Fruit fly (Drosophila melanogaster) whole organism, embryonic: ENCODE results near the gene CG33664.

Source experiments
- Antp ChIP-seq: fragments of 200-800 bp; sonication (Bioruptor generic); optimal IDR thresholded peaks from 3 replicates; lab custom pipeline; 2016; ENCODE audit warnings: missing biosample characterization, missing genetic modification characterization
- Atf-2 ChIP-seq: fragments of 200-800 bp; sonication (Bioruptor generic); optimal IDR thresholded peaks from 2 replicates; lab custom pipeline; 2016; ENCODE audit warnings: missing biosample characterization, missing genetic modification characterization
- B-H1 ChIP-seq: fragments of 200-800 bp; sonication (Bioruptor generic); IDR thresholded peaks from 3 replicates; pipeline ENCODE4 v1.3.6; 2022; ENCODE audit warnings: missing biosample characterization, missing genetic modification characterization
- BEAF-32 ChIP-seq: fragments of 200-800 bp; sonication (Bioruptor generic); optimal IDR thresholded peaks from 3 replicates; lab custom pipeline; 2017; ENCODE audit warnings: missing biosample characterization, missing genetic modification characterization, mild to moderate bottlenecking, moderate library complexity, missing genetic modification reagents
- Bteb2 ChIP-seq: fragments of 200-800 bp; sonication (Bioruptor generic); optimal IDR thresholded peaks from 2 replicates; lab custom pipeline; 2016; ENCODE audit warnings: missing biosample characterization, missing genetic modification characterization
- CG10274 ChIP-seq: fragments of 200-800 bp; sonication (Bioruptor generic); optimal IDR thresholded peaks from 3 replicates; lab custom pipeline; 2017; ENCODE audit warnings: missing biosample characterization, mild to moderate bottlenecking, missing genetic modification characterization
- CG11504 ChIP-seq: fragments of 200-800 bp; sonication (Bioruptor generic); optimal IDR thresholded peaks from 3 replicates; lab custom pipeline; 2019; ENCODE audit warnings: missing biosample characterization, mild to moderate bottlenecking, missing genetic modification characterization, moderate library complexity
- CG11695 ChIP-seq: fragments of 200-800 bp; sonication (Bioruptor generic); IDR thresholded peaks from 3 replicates; pipeline ENCODE4 v1.3.6; 2022; ENCODE audit warnings: missing biosample characterization, missing genetic modification characterization
- CG12155 ChIP-seq: fragments of 200-800 bp; sonication (Bioruptor generic); optimal IDR thresholded peaks from 3 replicates; lab custom pipeline; 2016; ENCODE audit warnings: missing biosample characterization, missing genetic modification characterization
- CG12391 ChIP-seq: fragments of 200-800 bp; sonication (Bioruptor generic); optimal IDR thresholded peaks from 3 replicates; lab custom pipeline; 2018; ENCODE audit warnings: missing biosample characterization, mild to moderate bottlenecking, missing genetic modification characterization, moderate library complexity
- CG13424 ChIP-seq: fragments of 200-800 bp; sonication (Bioruptor generic); optimal IDR thresholded peaks from 2 replicates; lab custom pipeline; 2019; ENCODE audit warnings: missing biosample characterization, mild to moderate bottlenecking, missing genetic modification characterization, moderate library complexity
- CG13894 ChIP-seq: fragments of 200-800 bp; sonication (Bioruptor generic); optimal IDR thresholded peaks from 3 replicates; lab custom pipeline; 2018; ENCODE audit warnings: missing biosample characterization, mild to moderate bottlenecking, missing genetic modification characterization, moderate library complexity
- CG15514 ChIP-seq: fragments of 200-800 bp; sonication (Bioruptor generic); optimal IDR thresholded peaks from 3 replicates; lab custom pipeline; 2017; ENCODE audit warnings: missing biosample characterization, missing genetic modification characterization, mild to moderate bottlenecking, moderate library complexity, missing genetic modification reagents
- CG18619 ChIP-seq: fragments of 200-800 bp; sonication (Bioruptor generic); optimal IDR thresholded peaks from 3 replicates; lab custom pipeline; 2017; ENCODE audit warnings: missing biosample characterization, mild to moderate bottlenecking, missing genetic modification characterization
- CG2129 ChIP-seq: fragments of 200-800 bp; sonication (Bioruptor generic); IDR thresholded peaks from 2 replicates; pipeline ENCODE4 v1.3.6; 2022; ENCODE audit warnings: missing biosample characterization, missing genetic modification characterization; ENCODE audit not compliant: partially characterized antibody
- CG2678 ChIP-seq: fragments of 200-800 bp; sonication (Bioruptor generic); optimal IDR thresholded peaks from 3 replicates; lab custom pipeline; 2019; ENCODE audit warnings: missing biosample characterization, mild to moderate bottlenecking, missing genetic modification characterization, moderate library complexity
- CG3065 ChIP-seq: fragments of 200-800 bp; sonication (Bioruptor generic); optimal IDR thresholded peaks from 2 replicates; lab custom pipeline; 2016; ENCODE audit warnings: missing biosample characterization, missing genetic modification characterization
- CG31224 ChIP-seq: fragments of 200-800 bp; sonication (Bioruptor generic); IDR thresholded peaks from 2 replicates; pipeline ENCODE4 v1.3.6; 2022; ENCODE audit warnings: missing biosample characterization, missing genetic modification characterization
- CG3281 ChIP-seq: fragments of 200-800 bp; sonication (Bioruptor generic); optimal IDR thresholded peaks from 3 replicates; lab custom pipeline; 2017; ENCODE audit warnings: missing biosample characterization, mild to moderate bottlenecking, missing genetic modification characterization
- CG6854 ChIP-seq: fragments of 200-800 bp; sonication (Bioruptor generic); optimal IDR thresholded peaks from 3 replicates; lab custom pipeline; 2017; ENCODE audit warnings: missing biosample characterization, mild to moderate bottlenecking, missing genetic modification characterization
- CG7372 ChIP-seq: fragments of 200-800 bp; sonication (Bioruptor generic); IDR thresholded peaks from 2 replicates; pipeline ENCODE4 v1.3.6; 2022; ENCODE audit warnings: missing biosample characterization, missing genetic modification characterization
- CG8765 ChIP-seq: fragments of 200-800 bp; sonication (Bioruptor generic); IDR thresholded peaks from 2 replicates; pipeline ENCODE4 v1.3.6; 2022; ENCODE audit warnings: missing biosample characterization, missing genetic modification characterization
- CG9932 ChIP-seq: fragments of 200-800 bp; sonication (Bioruptor generic); IDR thresholded peaks from 2 replicates; pipeline ENCODE4 v1.3.6; 2022; ENCODE audit warnings: missing biosample characterization, missing genetic modification characterization
- Dbx ChIP-seq: fragments of 200-800 bp; sonication (Bioruptor generic); IDR thresholded peaks from 3 replicates; pipeline ENCODE4 v1.3.6; 2022; ENCODE audit warnings: missing biosample characterization, missing genetic modification characterization
- HmgZ ChIP-seq: fragments of 200-800 bp; sonication (Bioruptor generic); optimal IDR thresholded peaks from 2 replicates; lab custom pipeline; 2018; ENCODE audit warnings: missing biosample characterization, mild to moderate bottlenecking, missing genetic modification characterization
- Mad ChIP-seq: fragments of 200-800 bp; sonication (Bioruptor generic); optimal IDR thresholded peaks from 2 replicates; lab custom pipeline; 2016; ENCODE audit warnings: missing biosample characterization, missing genetic modification characterization
- Meics ChIP-seq: fragments of 200-800 bp; sonication (Bioruptor generic); optimal IDR thresholded peaks from 2 replicates; lab custom pipeline; 2017; ENCODE audit warnings: missing biosample characterization, mild to moderate bottlenecking, missing genetic modification characterization
- Neu2 ChIP-seq: fragments of 200-800 bp; sonication (Bioruptor generic); optimal IDR thresholded peaks from 3 replicates; lab custom pipeline; 2016; ENCODE audit warnings: missing biosample characterization, missing genetic modification characterization, borderline replicate concordance
- Scr ChIP-seq: fragments of 200-800 bp; sonication (Bioruptor generic); IDR thresholded peaks from 2 replicates; pipeline ENCODE4 v1.3.6; 2022; ENCODE audit warnings: missing biosample characterization, missing genetic modification characterization; ENCODE audit not compliant: partially characterized antibody
- Six4 ChIP-seq: fragments of 200-800 bp; sonication (Bioruptor generic); optimal IDR thresholded peaks from 2 replicates; lab custom pipeline; 2016; ENCODE audit warnings: missing biosample characterization, missing genetic modification characterization
- Tbp ChIP-seq: fragments of >200 bp; optimal IDR thresholded peaks from 2 replicates; lab custom pipeline; 2018; ENCODE audit warnings: missing biosample characterization, missing genetic modification characterization
- Trl ChIP-seq, 3 experiments: fragments of >200 bp in 2 of 3; fragments of 200-800 bp in 1 of 3; sonication (Bioruptor generic) in 1 of 3; optimal IDR thresholded peaks; 2 replicates in 1 of 3; 3 replicates in 2 of 3; lab custom pipeline; 2016 to 2017; ENCODE audit warnings: missing biosample characterization in 1 of 3, missing genetic modification characterization in 1 of 3
- ap ChIP-seq: fragments of 200-800 bp; sonication (Bioruptor generic); IDR thresholded peaks from 2 replicates; pipeline ENCODE4 v1.3.6; 2022; ENCODE audit warnings: missing biosample characterization, missing genetic modification characterization
- bigmax ChIP-seq: fragments of 200-800 bp; sonication (Bioruptor generic); optimal IDR thresholded peaks from 2 replicates; lab custom pipeline; 2018; ENCODE audit warnings: missing biosample characterization, mild to moderate bottlenecking, missing genetic modification characterization
- bsh ChIP-seq, 2 experiments: fragments of 200-800 bp; sonication (Bioruptor generic); optimal IDR thresholded peaks; 2 replicates each; lab custom pipeline; 2017 to 2018; ENCODE audit warnings: mild to moderate bottlenecking in 2 of 2, missing biosample characterization in 2 of 2, missing genetic modification characterization in 2 of 2, moderate library complexity in 1 of 2
- cad ChIP-seq: fragments of >200 bp; optimal IDR thresholded peaks from 2 replicates; lab custom pipeline; 2017; ENCODE audit warnings: missing biosample characterization, missing genetic modification characterization
- crp ChIP-seq, 2 experiments: fragments of 200-800 bp; sonication (Bioruptor generic); optimal IDR thresholded peaks; 2 replicates in 1 of 2; 3 replicates in 1 of 2; lab custom pipeline; 2017; ENCODE audit warnings: missing biosample characterization in 2 of 2, missing genetic modification characterization in 2 of 2, mild to moderate bottlenecking in 1 of 2, moderate library complexity in 1 of 2
- dimm ChIP-seq: fragments of 200-800 bp; sonication (Bioruptor generic); IDR thresholded peaks from 2 replicates; pipeline ENCODE4 v1.3.6; 2022; ENCODE audit warnings: missing biosample characterization, missing genetic modification characterization
- fd3F ChIP-seq: fragments of 200-800 bp; sonication (Bioruptor generic); optimal IDR thresholded peaks from 2 replicates; lab custom pipeline; 2018; ENCODE audit warnings: missing biosample characterization, mild to moderate bottlenecking, missing genetic modification characterization, moderate library complexity
- fd64A ChIP-seq: fragments of 200-800 bp; sonication (Bioruptor generic); optimal IDR thresholded peaks from 3 replicates; lab custom pipeline; 2018; ENCODE audit warnings: missing biosample characterization, mild to moderate bottlenecking, missing genetic modification characterization
- gsb ChIP-seq: fragments of 200-800 bp; sonication (Bioruptor generic); IDR thresholded peaks from 2 replicates; pipeline ENCODE4 v1.3.6; 2022; ENCODE audit warnings: missing biosample characterization, missing genetic modification characterization
- ind ChIP-seq: fragments of 200-800 bp; sonication (Bioruptor generic); optimal IDR thresholded peaks from 3 replicates; lab custom pipeline; 2016; ENCODE audit warnings: missing biosample characterization, missing genetic modification characterization
- lilli ChIP-seq: fragments of 200-800 bp; sonication (Bioruptor generic); optimal IDR thresholded peaks from 3 replicates; lab custom pipeline; 2016; ENCODE audit warnings: missing biosample characterization, missing genetic modification characterization
- lov ChIP-seq, 2 experiments: fragments of 200-800 bp in 1 of 2; fragments of >200 bp in 1 of 2; sonication (Bioruptor generic) in 1 of 2; IDR thresholded peaks in 1 of 2; optimal IDR thresholded peaks in 1 of 2; 2 replicates in 1 of 2; 3 replicates in 1 of 2; pipeline versions ENCODE4 v1.3.6 to Lab custom; 2017 to 2022; ENCODE audit warnings: missing biosample characterization in 1 of 2, missing genetic modification characterization in 1 of 2
- mld ChIP-seq: fragments of 200-800 bp; sonication (Bioruptor generic); IDR thresholded peaks from 3 replicates; pipeline ENCODE4 v1.3.6; 2022; ENCODE audit warnings: missing biosample characterization, missing genetic modification characterization; ENCODE audit not compliant: partially characterized antibody
- nerfin-2 ChIP-seq: fragments of 200-800 bp; sonication (Bioruptor generic); IDR thresholded peaks from 2 replicates; pipeline ENCODE4 v1.3.6; 2022; ENCODE audit warnings: missing biosample characterization, missing genetic modification characterization; ENCODE audit not compliant: partially characterized antibody
- pho ChIP-seq: fragments of 200-800 bp; sonication (Bioruptor generic); optimal IDR thresholded peaks from 2 replicates; lab custom pipeline; 2016; ENCODE audit warnings: missing biosample characterization, missing genetic modification characterization
- ro ChIP-seq: fragments of 200-800 bp; sonication (Bioruptor generic); IDR thresholded peaks from 2 replicates; pipeline ENCODE4 v1.3.6; 2022; ENCODE audit warnings: missing biosample characterization, missing genetic modification characterization
- tin ChIP-seq: fragments of 200-800 bp; sonication (Bioruptor generic); optimal IDR thresholded peaks from 3 replicates; lab custom pipeline; 2016; ENCODE audit warnings: missing biosample characterization, missing genetic modification characterization

Gene CG33664

DNA sequence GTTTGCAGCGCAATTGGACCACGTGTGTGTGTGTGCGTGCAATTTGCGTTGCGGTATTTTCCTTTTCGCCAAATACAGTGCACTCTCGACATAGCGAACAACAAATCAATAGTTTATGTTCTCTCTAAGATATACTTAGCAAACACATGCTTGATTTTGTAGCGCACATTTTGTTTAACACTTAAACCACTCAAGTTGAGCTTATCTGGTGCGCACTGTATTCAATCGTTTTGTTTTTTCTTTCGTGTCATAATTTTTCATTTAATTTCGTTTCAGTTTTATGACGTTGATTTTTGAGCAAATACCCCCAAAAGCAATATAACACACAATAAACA, 17.7 kb upstream of the CG33664 start (continued):
- TF ChIP-seq CG10274 (GFP tag; lab: Kevin White, UChicago) (peak; percentile 71), HmgZ (tag; lab: Kevin White, UChicago) (peak; percentile 93), Neu2 (GFP tag; lab: Kevin White, UChicago) (no peak), CG11504 (peak; percentile 86), CG12391 (tag; lab: Kevin White, UChicago) (peak; percentile 79), bsh (GFP tag; optimal IDR thresholded peaks at IDR 0.05; lab: Kevin White, UChicago) (peak; percentile 51 to 71), CG7372 (peak; percentile 84), nerfin-2 (no peak), CG12155 (peak; percentile 85), mld (GFP tag; lab: Robert Waterston, UW) (no peak), tin (peak; percentile 81), dimm (peak; percentile 47; the same call in 1 of the 2 replicates), lilli (GFP tag; lab: Kevin White, UChicago) (peak; percentile 92), CG3065 (GFP tag; lab: Kevin White, UChicago) (peak; percentile 52), cad (GFP tag; lab: Kevin White, UChicago) (no peak), CG13894 (tag; lab: Kevin White, UChicago) (peak; percentile 87), CG8765 (peak; percentile 62; the same call in 1 of the 2 replicates), CG2678 (tag; lab: Kevin White, UChicago) (peak; percentile 90), ap (GFP tag; lab: Robert Waterston, UW) (peak; percentile 81), fd3F (GFP tag; lab: Kevin White, UChicago) (peak; percentile 84), Six4 (GFP tag; lab: Kevin White, UChicago) (peak; percentile 62), CG6854 (GFP tag; lab: Kevin White, UChicago) (peak; percentile 76), B-H1 (GFP tag; lab: Robert Waterston, UW) (peak; percentile 83), CG9932 (GFP tag; lab: Robert Waterston, UW) (peak; percentile 95), CG13424 (tag; lab: Kevin White, UChicago) (peak; percentile 86), Dbx (peak; percentile 90), Mad (GFP tag; lab: Kevin White, UChicago) (peak; percentile 74), gsb (peak; percentile 85), CG18619 (GFP tag; lab: Kevin White, UChicago) (peak; percentile 82), Scr (GFP tag; lab: Robert Waterston, UW) (no peak), CG3281 (GFP tag; lab: Kevin White, UChicago) (peak; percentile 89), Trl (optimal IDR thresholded peaks at IDR 0.05; lab: Kevin White, UChicago) (no peak), Trl (GFP tag; optimal IDR thresholded peaks at IDR 0.05; lab: Kevin White, UChicago) (peak; percentile 83), BEAF-32 (GFP tag; lab: Kevin White, UChicago) (no peak), crp (GFP tag; optimal IDR thresholded peaks at IDR 0.05; lab: Kevin White, UChicago) (no peak), Bteb2 (GFP tag; lab: Kevin White, UChicago) (peak; percentile 84), ro (GFP tag; lab: Robert Waterston, UW) (peak; percentile 36; the same call in 1 of the 2 replicates), ind (GFP tag; lab: Kevin White, UChicago) (peak; percentile 88), CG2129 (no peak), CG31224 (peak; percentile 78), Antp (GFP tag; lab: Kevin White, UChicago) (peak; percentile 89), Meics (peak; percentile 89), pho (GFP tag; lab: Kevin White, UChicago) (peak; percentile 87), bigmax (GFP tag; lab: Kevin White, UChicago) (no peak), Atf-2 (GFP tag; lab: Kevin White, UChicago) (peak; percentile 66), CG15514 (GFP tag; lab: Kevin White, UChicago) (peak; percentile 83), fd64A (GFP tag; lab: Kevin White, UChicago) (peak; percentile 33), lov (optimal IDR thresholded peaks at IDR 0.05; lab: Kevin White, UChicago) (no peak), lov (GFP tag; IDR thresholded peaks at IDR 0.05; lab: Robert Waterston, UW) (peak; percentile 73; the same call in 1 of the 3 replicates), CG11695 (GFP tag; lab: Robert Waterston, UW) (peak; percentile 88), Tbp (GFP tag; lab: Kevin White, UChicago) (no peak)
